Fruit fly (Drosophila melanogaster): ENCODE measurements around the gene CG3117.

The CG3117 gene

DNA sequence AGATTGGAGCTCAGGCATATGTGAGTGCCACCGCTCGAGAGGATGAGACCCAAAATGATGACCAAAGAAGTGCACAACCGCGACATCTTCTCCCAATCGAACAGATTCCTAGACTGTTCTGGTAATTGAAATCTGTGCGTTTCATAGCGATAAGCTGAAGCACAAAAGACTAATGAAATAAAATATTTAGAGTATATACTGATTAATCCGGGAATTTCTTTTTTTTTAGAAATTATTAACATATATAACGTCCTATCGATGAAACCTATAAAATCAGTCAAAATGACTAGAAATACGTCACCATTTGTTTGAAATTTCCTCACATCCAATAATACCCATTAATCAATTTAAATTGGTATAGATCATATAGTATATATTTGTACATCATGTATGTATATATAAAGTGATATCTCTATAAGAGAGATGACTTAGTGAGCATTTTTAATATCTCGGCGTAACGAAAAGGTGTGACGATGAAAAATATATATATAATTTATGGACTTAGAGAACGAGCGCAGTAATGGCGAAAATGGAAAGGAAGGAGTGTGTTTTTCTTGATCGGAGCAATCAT, at the start of gene CG3117, which contains the start of gene CG2983:
Gene CG3117, minus strand, starts transcription at position 101 of the 571 bp plus-strand sequence.
Gene CG2983, plus strand, starts transcription at position 521 of the 571 bp plus-strand sequence.
- no peak for TF ChIP-seq h (optimal IDR thresholded peaks at IDR 0.05)
- TF ChIP-seq psq (optimal IDR thresholded peaks at IDR 0.05) = no peak
- TF ChIP-seq Myc (optimal IDR thresholded peaks at IDR 0.05) = no peak
- TF ChIP-seq Sin3A (optimal IDR thresholded peaks at IDR 0.05) = no peak
- TF ChIP-seq insv (optimal IDR thresholded peaks at IDR 0.05) = no peak
- TF ChIP-seq ttk (optimal IDR thresholded peaks at IDR 0.05) = no peak

DNA sequence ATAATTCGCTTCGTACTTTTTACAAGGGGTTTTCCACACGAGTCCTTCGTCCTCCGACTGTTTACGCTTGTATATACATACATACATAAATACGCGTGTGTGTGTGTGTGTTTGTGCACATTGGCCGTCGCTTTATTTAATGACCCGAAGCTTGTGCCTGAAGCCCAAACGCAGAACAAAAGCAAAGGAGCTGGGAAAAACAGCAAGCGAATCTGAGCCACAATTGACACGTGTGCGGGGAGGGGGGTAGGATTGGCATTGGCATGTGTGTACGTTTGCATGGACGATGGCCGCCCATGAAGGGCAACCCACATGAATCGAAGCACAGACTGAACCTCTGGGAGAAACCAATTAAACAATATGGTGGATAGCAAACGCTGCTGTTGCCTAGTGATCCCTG, 47.3 kb upstream of the CG3117 start:
- TF ChIP-seq Myc (optimal IDR thresholded peaks at IDR 0.05) = no peak
- TF ChIP-seq h (optimal IDR thresholded peaks at IDR 0.05) = no peak
- TF ChIP-seq insv (optimal IDR thresholded peaks at IDR 0.05) = no peak
- TF ChIP-seq ttk (optimal IDR thresholded peaks at IDR 0.05) = no peak
- no peak for TF ChIP-seq psq (optimal IDR thresholded peaks at IDR 0.05)
- no peak for TF ChIP-seq Sin3A (optimal IDR thresholded peaks at IDR 0.05)

dm6 chr2L:2891200-2891599, 44.2 kb upstream of the CG3117 start:
- TF ChIP-seq ttk (optimal IDR thresholded peaks at IDR 0.05) (no peak), Sin3A (optimal IDR thresholded peaks at IDR 0.05) (no peak), psq (optimal IDR thresholded peaks at IDR 0.05) (no peak), insv (optimal IDR thresholded peaks at IDR 0.05) (no peak), h (optimal IDR thresholded peaks at IDR 0.05) (no peak), Myc (optimal IDR thresholded peaks at IDR 0.05) (no peak)

- TF ChIP-seq Sin3A (optimal IDR thresholded peaks at IDR 0.05) (no peak), insv (optimal IDR thresholded peaks at IDR 0.05) (no peak), h (optimal IDR thresholded peaks at IDR 0.05) (no peak), psq (optimal IDR thresholded peaks at IDR 0.05) (no peak), ttk (optimal IDR thresholded peaks at IDR 0.05) (no peak), Myc (optimal IDR thresholded peaks at IDR 0.05) (no peak)
Observed at dm6 chr2L:2888859-2889443, 41.9 kb upstream of the CG3117 start.

DNA sequence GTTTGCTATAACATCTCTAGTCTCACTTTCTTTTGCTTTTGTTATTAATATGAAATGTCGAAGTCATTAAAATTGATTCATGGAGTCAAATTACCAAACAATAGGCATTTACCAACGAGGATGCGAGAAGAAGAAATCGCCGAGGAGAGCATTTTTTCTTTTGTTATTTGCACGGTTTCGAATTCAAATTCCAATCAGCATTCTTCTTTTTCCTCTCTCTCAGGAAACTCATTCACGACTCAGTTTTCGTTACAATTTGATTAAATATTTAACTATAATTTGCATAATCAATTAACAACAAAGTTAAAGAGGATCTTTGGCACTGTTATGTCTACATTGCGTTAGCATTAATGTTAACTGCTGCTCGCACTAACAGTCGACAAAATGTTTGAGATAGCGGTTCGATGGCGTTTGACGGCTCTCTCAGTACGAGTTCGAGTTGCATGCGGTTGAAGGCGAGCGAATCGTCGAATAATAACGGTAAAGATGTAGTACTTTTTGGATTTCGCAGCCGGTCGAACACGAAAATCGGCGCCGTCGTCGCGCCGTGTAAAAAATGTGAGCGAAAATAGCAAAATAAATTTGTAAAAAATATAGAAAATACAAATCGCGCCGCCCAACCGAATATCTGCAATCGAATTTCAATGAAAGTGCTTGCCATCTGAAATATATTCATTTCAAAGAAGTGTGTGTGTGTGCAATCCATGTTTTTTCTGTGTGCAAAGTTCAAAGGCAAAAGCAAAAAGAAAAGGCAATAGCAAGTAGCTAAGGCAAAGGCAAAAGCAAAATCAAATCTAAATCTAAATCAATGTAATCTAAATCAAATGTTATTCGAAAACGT, 41.0 kb upstream of the CG3117 start:
- TF ChIP-seq Myc (optimal IDR thresholded peaks at IDR 0.05) (no peak), h (optimal IDR thresholded peaks at IDR 0.05) (no peak), psq (optimal IDR thresholded peaks at IDR 0.05) (no peak), ttk (optimal IDR thresholded peaks at IDR 0.05) (no peak), insv (optimal IDR thresholded peaks at IDR 0.05) (no peak), Sin3A (optimal IDR thresholded peaks at IDR 0.05) (no peak)

- no peak for TF ChIP-seq psq (optimal IDR thresholded peaks at IDR 0.05)
- TF ChIP-seq Sin3A (optimal IDR thresholded peaks at IDR 0.05) = no peak
- TF ChIP-seq Myc (optimal IDR thresholded peaks at IDR 0.05) = no peak
- no peak for TF ChIP-seq ttk (optimal IDR thresholded peaks at IDR 0.05)
- no peak for TF ChIP-seq insv (optimal IDR thresholded peaks at IDR 0.05)
- no peak for TF ChIP-seq h (optimal IDR thresholded peaks at IDR 0.05)
Observed at dm6 chr2L:2886613-2887537, 39.9 kb upstream of the CG3117 start.

dm6 chr2L:2886226-2886569, 39.2 kb upstream of the CG3117 start:
- TF ChIP-seq h (optimal IDR thresholded peaks at IDR 0.05) (no peak), Sin3A (optimal IDR thresholded peaks at IDR 0.05) (no peak), psq (optimal IDR thresholded peaks at IDR 0.05) (no peak), Myc (optimal IDR thresholded peaks at IDR 0.05) (no peak), insv (optimal IDR thresholded peaks at IDR 0.05) (no peak), ttk (optimal IDR thresholded peaks at IDR 0.05) (no peak)

DNA sequence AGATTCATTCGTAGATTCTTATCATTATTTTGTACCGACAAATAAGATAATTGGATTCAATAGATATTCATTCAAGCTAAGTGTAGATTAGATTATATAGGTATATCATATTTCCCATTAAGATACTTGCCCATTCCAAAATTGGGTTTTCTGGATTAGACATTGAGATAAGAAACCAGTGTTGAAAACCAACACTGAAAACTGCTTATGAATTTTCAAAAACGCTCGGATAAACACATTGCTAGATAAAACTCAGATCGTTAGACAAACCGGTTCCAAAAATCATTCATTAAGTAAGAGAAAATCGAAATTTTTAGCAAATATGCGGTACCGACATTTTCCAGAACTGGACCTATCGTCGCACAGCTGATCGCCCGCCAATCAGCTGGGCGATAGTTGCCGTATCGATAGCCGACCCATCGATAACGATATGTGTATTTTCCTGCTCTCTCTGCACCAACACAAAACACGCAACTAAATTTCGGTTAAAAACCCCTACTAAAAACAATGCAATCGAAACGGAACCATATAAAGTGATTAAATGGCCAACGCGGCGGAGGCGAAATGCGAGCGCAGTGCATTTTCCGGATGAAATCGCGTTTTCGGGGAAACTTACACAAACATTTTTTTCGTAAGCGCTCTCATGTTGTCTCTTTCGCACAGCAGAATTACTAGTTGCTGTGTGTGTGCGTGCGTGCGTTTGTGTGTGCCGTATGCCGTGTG, 38.7 kb upstream of the CG3117 start, which contains the start of the genes NTPase and lilli:
Gene NTPase, minus strand, starts transcription at position 348 of the 723 bp plus-strand sequence.
Gene lilli, plus strand, starts transcription at position 427 of the 723 bp plus-strand sequence.
- TF ChIP-seq Sin3A (optimal IDR thresholded peaks at IDR 0.05) = no peak
- no peak for TF ChIP-seq h (optimal IDR thresholded peaks at IDR 0.05)
- TF ChIP-seq psq (optimal IDR thresholded peaks at IDR 0.05) = no peak
- TF ChIP-seq Myc (optimal IDR thresholded peaks at IDR 0.05) = no peak
- TF ChIP-seq ttk (optimal IDR thresholded peaks at IDR 0.05) = no peak

DNA sequence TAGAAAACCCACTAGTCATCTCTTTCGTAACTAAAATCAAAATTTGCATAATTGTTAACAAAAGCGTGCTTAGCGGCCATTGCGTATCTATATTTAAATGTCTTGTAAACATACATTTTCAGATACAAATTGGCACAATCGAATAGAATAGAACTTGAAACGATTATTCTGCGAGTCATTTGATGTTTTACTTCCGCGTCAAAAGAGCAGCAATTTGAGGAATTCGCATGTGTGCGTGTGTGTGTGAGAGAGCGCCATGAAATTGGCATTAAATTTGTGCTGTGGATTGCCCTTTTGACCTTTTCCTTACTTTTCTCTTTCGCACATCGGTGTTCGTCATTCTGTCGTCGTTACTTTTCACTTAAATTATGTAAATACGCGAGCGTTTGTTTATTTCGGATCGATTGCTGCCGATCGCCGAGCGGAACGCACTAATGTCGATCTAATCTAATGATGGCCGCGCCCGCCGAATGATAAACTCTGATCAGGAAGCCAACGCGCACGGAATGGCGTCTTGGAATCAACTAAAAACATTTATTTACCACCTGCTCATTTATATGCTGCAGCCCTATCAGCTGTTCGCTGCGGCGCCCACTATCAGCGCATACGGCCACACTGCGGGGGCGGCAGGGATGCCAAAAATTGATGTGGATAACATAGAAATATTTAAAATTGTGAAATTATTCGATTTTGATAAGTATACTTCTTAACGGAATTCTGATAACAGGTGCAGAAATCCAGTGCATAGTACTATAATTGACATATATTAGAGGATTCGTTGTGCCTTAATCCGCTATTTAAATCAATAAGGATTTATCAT, 37.9 kb upstream of the CG3117 start:
- TF ChIP-seq ttk (optimal IDR thresholded peaks at IDR 0.05) = no peak
- TF ChIP-seq insv (optimal IDR thresholded peaks at IDR 0.05) = no peak
- TF ChIP-seq h (optimal IDR thresholded peaks at IDR 0.05) = no peak
- no peak for TF ChIP-seq Myc (optimal IDR thresholded peaks at IDR 0.05)
- TF ChIP-seq psq (optimal IDR thresholded peaks at IDR 0.05) = no peak
- no peak for TF ChIP-seq Sin3A (optimal IDR thresholded peaks at IDR 0.05)

DNA sequence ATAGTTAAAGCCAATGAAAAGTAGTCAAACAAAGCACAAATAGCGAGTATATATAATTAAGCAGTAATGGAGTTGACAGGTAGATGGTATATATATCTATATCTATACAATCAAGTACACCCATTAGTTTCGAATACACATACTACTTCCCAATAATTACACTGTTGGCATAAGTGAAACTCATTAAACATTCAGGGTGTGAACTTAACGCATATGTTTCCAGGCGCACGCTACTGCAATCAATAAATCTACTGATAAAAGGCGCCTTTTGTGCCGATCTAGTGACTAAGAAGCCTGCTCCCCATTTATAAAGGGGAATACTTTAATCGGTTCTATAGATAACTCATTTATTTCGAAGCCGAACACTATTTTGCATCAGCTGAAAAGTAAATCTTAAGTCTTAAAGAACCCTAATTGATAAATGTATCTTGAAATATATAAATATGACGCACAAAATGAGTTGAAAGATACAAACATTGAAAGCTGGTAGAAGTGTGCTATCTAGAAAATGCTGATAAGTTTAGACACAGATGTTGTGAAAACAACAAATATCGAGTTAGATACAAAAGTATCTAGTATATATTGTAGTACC, 36.8 kb upstream of the CG3117 start:
- TF ChIP-seq Myc (optimal IDR thresholded peaks at IDR 0.05) (no peak), ttk (optimal IDR thresholded peaks at IDR 0.05) (no peak), insv (optimal IDR thresholded peaks at IDR 0.05) (no peak), h (optimal IDR thresholded peaks at IDR 0.05) (no peak), Sin3A (optimal IDR thresholded peaks at IDR 0.05) (no peak), psq (optimal IDR thresholded peaks at IDR 0.05) (no peak)
